Fruit fly (Drosophila melanogaster) whole organism, embryonic: ENCODE results near the gene cdi.

Experiments
- Asciz ChIP-seq: fragments of 200-800 bp; sonication (Bioruptor generic); optimal IDR thresholded peaks from 2 replicates; lab custom pipeline; 2017; ENCODE audit warnings: missing biosample characterization, mild to moderate bottlenecking, missing genetic modification characterization, missing genetic modification reagents
- Atf-2 ChIP-seq: fragments of 200-800 bp; sonication (Bioruptor generic); optimal IDR thresholded peaks from 2 replicates; lab custom pipeline; 2016; ENCODE audit warnings: missing biosample characterization, missing genetic modification characterization
- Blimp-1 ChIP-seq: fragments of 200-800 bp; sonication (Bioruptor generic); optimal IDR thresholded peaks from 3 replicates; lab custom pipeline; 2018; ENCODE audit warnings: missing biosample characterization, missing genetic modification characterization, mild to moderate bottlenecking, moderate library complexity, missing genetic modification reagents
- CG10209 ChIP-seq: fragments of 200-800 bp; sonication (Bioruptor generic); optimal IDR thresholded peaks from 3 replicates; lab custom pipeline; 2017; ENCODE audit warnings: missing biosample characterization, mild to moderate bottlenecking, missing genetic modification characterization, missing genetic modification reagents
- CG10274 ChIP-seq: fragments of 200-800 bp; sonication (Bioruptor generic); optimal IDR thresholded peaks from 3 replicates; lab custom pipeline; 2017; ENCODE audit warnings: missing biosample characterization, mild to moderate bottlenecking, missing genetic modification characterization
- CG10959 ChIP-seq: fragments of 200-800 bp; sonication (Bioruptor generic); IDR thresholded peaks from 2 replicates; pipeline ENCODE4 v1.3.6; 2022; ENCODE audit warnings: missing biosample characterization, missing genetic modification characterization
- CG11504 ChIP-seq: fragments of 200-800 bp; sonication (Bioruptor generic); optimal IDR thresholded peaks from 3 replicates; lab custom pipeline; 2019; ENCODE audit warnings: missing biosample characterization, mild to moderate bottlenecking, missing genetic modification characterization, moderate library complexity
- CG13424 ChIP-seq: fragments of 200-800 bp; sonication (Bioruptor generic); optimal IDR thresholded peaks from 2 replicates; lab custom pipeline; 2019; ENCODE audit warnings: missing biosample characterization, mild to moderate bottlenecking, missing genetic modification characterization, moderate library complexity
- CG13775 ChIP-seq: fragments of 200-800 bp; sonication (Bioruptor generic); optimal IDR thresholded peaks from 3 replicates; lab custom pipeline; 2017; ENCODE audit warnings: missing biosample characterization, mild to moderate bottlenecking, missing genetic modification characterization
- CG1603 ChIP-seq: fragments of 200-800 bp; sonication (Bioruptor generic); optimal IDR thresholded peaks from 2 replicates; lab custom pipeline; 2019; ENCODE audit warnings: missing biosample characterization, mild to moderate bottlenecking, missing genetic modification characterization, moderate library complexity
- CG17328 ChIP-seq: fragments of 200-800 bp; sonication (Bioruptor generic); IDR thresholded peaks from 2 replicates; pipeline ENCODE4 v1.3.6; 2022; ENCODE audit warnings: missing biosample characterization, missing genetic modification characterization
- CG17802 ChIP-seq: fragments of 200-800 bp; sonication (Bioruptor generic); optimal IDR thresholded peaks from 2 replicates; lab custom pipeline; 2018; ENCODE audit warnings: missing biosample characterization, mild to moderate bottlenecking, missing genetic modification characterization, moderate library complexity
- CG17912 ChIP-seq: fragments of 200-800 bp; sonication (Bioruptor generic); optimal IDR thresholded peaks from 2 replicates; lab custom pipeline; 2018; ENCODE audit warnings: missing biosample characterization, mild to moderate bottlenecking, missing genetic modification characterization
- CG2875 ChIP-seq: fragments of 200-800 bp; sonication (Bioruptor generic); optimal IDR thresholded peaks from 2 replicates; lab custom pipeline; 2017; ENCODE audit warnings: missing biosample characterization, mild to moderate bottlenecking, missing genetic modification characterization, missing genetic modification reagents
- CG3065 ChIP-seq: fragments of 200-800 bp; sonication (Bioruptor generic); optimal IDR thresholded peaks from 2 replicates; lab custom pipeline; 2016; ENCODE audit warnings: missing biosample characterization, missing genetic modification characterization
- CG31441 ChIP-seq: fragments of 200-800 bp; sonication (Bioruptor generic); IDR thresholded peaks from 2 replicates; pipeline ENCODE4 v1.3.6; 2022; ENCODE audit warnings: missing biosample characterization, missing genetic modification characterization
- CG4328 ChIP-seq: fragments of 200-800 bp; sonication (Bioruptor generic); optimal IDR thresholded peaks from 3 replicates; lab custom pipeline; 2017; ENCODE audit warnings: missing biosample characterization, missing genetic modification reagents, missing genetic modification characterization
- CG4707 ChIP-seq: fragments of 200-800 bp; sonication (Bioruptor generic); optimal IDR thresholded peaks from 2 replicates; lab custom pipeline; 2018; ENCODE audit warnings: missing biosample characterization, mild to moderate bottlenecking, missing genetic modification characterization, moderate library complexity
- CG4820 ChIP-seq: fragments of 200-800 bp; sonication (Bioruptor generic); optimal IDR thresholded peaks from 3 replicates; lab custom pipeline; 2016; ENCODE audit warnings: missing biosample characterization, missing genetic modification characterization
- CG6254 ChIP-seq: fragments of 200-800 bp; sonication (Bioruptor generic); optimal IDR thresholded peaks from 3 replicates; lab custom pipeline; 2017; ENCODE audit warnings: mild to moderate bottlenecking, missing biosample characterization, missing genetic modification reagents, missing genetic modification characterization
- CG7963 ChIP-seq: fragments of 200-800 bp; sonication (Bioruptor generic); IDR thresholded peaks from 3 replicates; pipeline ENCODE4 v1.3.6; 2022; ENCODE audit warnings: missing biosample characterization, missing genetic modification characterization; ENCODE audit not compliant: partially characterized antibody
- CG8478 ChIP-seq: fragments of >200 bp; optimal IDR thresholded peaks from 2 replicates; lab custom pipeline; 2018
- CG8924 ChIP-seq: fragments of 200-800 bp; optimal IDR thresholded peaks from 3 replicates; lab custom pipeline; 2019; ENCODE audit warnings: missing biosample characterization, mild to moderate bottlenecking, missing genetic modification characterization, moderate library complexity
- CG9797 ChIP-seq: fragments of 200-800 bp; sonication (Bioruptor generic); optimal IDR thresholded peaks from 3 replicates; lab custom pipeline; 2018; ENCODE audit warnings: missing biosample characterization, mild to moderate bottlenecking, missing genetic modification characterization
- CoRest ChIP-seq: fragments of 200-800 bp; sonication (Bioruptor generic); optimal IDR thresholded peaks from 3 replicates; lab custom pipeline; 2018; ENCODE audit warnings: missing biosample characterization, mild to moderate bottlenecking, missing genetic modification characterization, moderate library complexity
- Drgx ChIP-seq: fragments of 200-800 bp; sonication (Bioruptor generic); IDR thresholded peaks from 2 replicates; pipeline ENCODE4 v1.3.6; 2022; ENCODE audit warnings: missing biosample characterization, missing genetic modification characterization
- GATAe ChIP-seq: fragments of 200-800 bp; sonication (Bioruptor generic); conservative IDR thresholded peaks from 2 replicates; pipeline ENCODE4 v1.3.6; 2022; ENCODE audit warnings: missing biosample characterization, missing genetic modification characterization
- Hmr ChIP-seq: fragments of 200-800 bp; sonication (Bioruptor generic); optimal IDR thresholded peaks from 3 replicates; lab custom pipeline; 2017; ENCODE audit warnings: mild to moderate bottlenecking, missing biosample characterization, missing genetic modification reagents, missing genetic modification characterization
- Hmx ChIP-seq: fragments of 200-800 bp; sonication (Bioruptor generic); optimal IDR thresholded peaks from 2 replicates; lab custom pipeline; 2016; ENCODE audit warnings: missing biosample characterization, missing genetic modification characterization
- Hr51 ChIP-seq, 2 experiments: fragments of 200-800 bp; sonication (Bioruptor generic); optimal IDR thresholded peaks; 2 replicates in 1 of 2; 3 replicates in 1 of 2; lab custom pipeline; 2016 to 2018; ENCODE audit warnings: missing biosample characterization in 2 of 2, missing genetic modification characterization in 2 of 2, mild to moderate bottlenecking in 1 of 2, moderate library complexity in 1 of 2
- Kr ChIP-seq: fragments of 200-800 bp; sonication (Bioruptor generic); optimal IDR thresholded peaks from 2 replicates; lab custom pipeline; 2017; ENCODE audit warnings: missing biosample characterization, mild to moderate bottlenecking, missing genetic modification characterization
- NC2β ChIP-seq: fragments of 200-800 bp; sonication (Bioruptor generic); optimal IDR thresholded peaks from 2 replicates; lab custom pipeline; 2016; ENCODE audit warnings: missing biosample characterization, missing genetic modification characterization
- Rfx ChIP-seq: fragments of 200-800 bp; sonication (Bioruptor generic); IDR thresholded peaks from 2 replicates; pipeline ENCODE4 v1.3.6; 2022; ENCODE audit warnings: missing biosample characterization, missing genetic modification characterization
- Side ChIP-seq: fragments of 200-800 bp; sonication (Bioruptor generic); optimal IDR thresholded peaks from 2 replicates; lab custom pipeline; 2016; ENCODE audit warnings: missing biosample characterization, missing genetic modification characterization
- Sry-δ ChIP-seq: fragments of 200-800 bp; sonication (Bioruptor generic); optimal IDR thresholded peaks from 2 replicates; lab custom pipeline; 2016; ENCODE audit warnings: missing biosample characterization, missing genetic modification characterization
- Ssrp ChIP-seq: fragments of 200-800 bp; sonication (Bioruptor generic); optimal IDR thresholded peaks from 2 replicates; lab custom pipeline; 2018; ENCODE audit warnings: missing biosample characterization, mild to moderate bottlenecking, missing genetic modification characterization, moderate library complexity
- Usf ChIP-seq: fragments of 200-800 bp; sonication (Bioruptor generic); optimal IDR thresholded peaks from 2 replicates; lab custom pipeline; 2017; ENCODE audit warnings: missing genotype, missing biosample characterization, missing genetic modification characterization
- ci ChIP-seq: fragments of 200-800 bp; sonication (Bioruptor generic); IDR thresholded peaks from 3 replicates; pipeline ENCODE4 v1.3.6; 2022; ENCODE audit warnings: missing biosample characterization, missing genetic modification characterization
- crp ChIP-seq, 2 experiments: fragments of 200-800 bp; sonication (Bioruptor generic); optimal IDR thresholded peaks; 2 replicates in 1 of 2; 3 replicates in 1 of 2; lab custom pipeline; 2017; ENCODE audit warnings: missing biosample characterization in 2 of 2, missing genetic modification characterization in 2 of 2, mild to moderate bottlenecking in 1 of 2, moderate library complexity in 1 of 2
- dmrt11E ChIP-seq: fragments of 200-800 bp; sonication (Bioruptor generic); optimal IDR thresholded peaks from 3 replicates; lab custom pipeline; 2018; ENCODE audit warnings: missing biosample characterization, mild to moderate bottlenecking, missing genetic modification characterization, moderate library complexity
- oc ChIP-seq: fragments of 200-800 bp; sonication (Bioruptor generic); optimal IDR thresholded peaks from 2 replicates; lab custom pipeline; 2018; ENCODE audit warnings: missing biosample characterization, mild to moderate bottlenecking, missing genetic modification characterization, moderate library complexity
- peb ChIP-seq: fragments of 200-800 bp; sonication (Bioruptor generic); IDR thresholded peaks from 2 replicates; pipeline ENCODE4 v1.3.6; 2022; ENCODE audit warnings: missing biosample characterization, missing genetic modification characterization
- prd ChIP-seq, 3 experiments: fragments of >200 bp in 2 of 3; fragments of 200-800 bp in 1 of 3; sonication (Bioruptor generic) in 1 of 3; optimal IDR thresholded peaks in 2 of 3; IDR thresholded peaks in 1 of 3; 2 replicates in 2 of 3; 3 replicates in 1 of 3; pipeline versions ENCODE4 v1.3.6 to Lab custom; 2017 to 2022; ENCODE audit warnings: missing biosample characterization in 1 of 3, missing genetic modification characterization in 1 of 3
- rib ChIP-seq: fragments of 200-800 bp; sonication (Bioruptor generic); IDR thresholded peaks from 2 replicates; pipeline ENCODE4 v1.3.6; 2022; ENCODE audit warnings: missing biosample characterization, missing genetic modification characterization
- row ChIP-seq: fragments of 200-800 bp; sonication (Bioruptor generic); IDR thresholded peaks from 3 replicates; pipeline ENCODE4 v1.3.6; 2022; ENCODE audit warnings: missing biosample characterization, missing genetic modification characterization
- slou ChIP-seq: fragments of 200-800 bp; sonication (Bioruptor generic); optimal IDR thresholded peaks from 3 replicates; lab custom pipeline; 2016; ENCODE audit warnings: missing biosample characterization, missing genetic modification characterization
- sna ChIP-seq: fragments of 200-800 bp; sonication (Bioruptor generic); IDR thresholded peaks from 2 replicates; pipeline ENCODE4 v1.3.6; 2022; ENCODE audit warnings: missing biosample characterization, missing genetic modification characterization; ENCODE audit not compliant: partially characterized antibody
- vvl ChIP-seq: fragments of 200-800 bp; sonication (Bioruptor generic); IDR thresholded peaks from 2 replicates; pipeline ENCODE4 v1.3.6; 2022; ENCODE audit warnings: missing biosample characterization, missing genetic modification characterization

cdi gene

dm6 chr3R:19105821-19106220, 11.8 kb upstream of the cdi start (continued):
- TF ChIP-seq CG4328 (no peak), row (GFP tag; lab: Robert Waterston, UW) (peak; percentile 41; the same call in 2 of the 3 replicates), Usf (no peak), peb (GFP tag; lab: Robert Waterston, UW) (0 out of 2 replicates have a peak, but pooled peaks have one; percentile 28), CG1603 (tag; lab: Kevin White, UChicago) (peak; percentile 53), Ssrp (tag; lab: Kevin White, UChicago) (peak; percentile 58), CoRest (tag; lab: Kevin White, UChicago) (peak; percentile 11), Hr51 (GFP tag; optimal IDR thresholded peaks at IDR 0.05; lab: Kevin White, UChicago) (peak in 1 of 2 experiments; percentile 63), oc (tag; lab: Kevin White, UChicago) (peak; percentile 3), CG7963 (GFP tag; lab: Robert Waterston, UW) (no peak), crp (GFP tag; optimal IDR thresholded peaks at IDR 0.05; lab: Kevin White, UChicago) (no peak), Hmr (GFP tag; lab: Kevin White, UChicago) (no peak), prd (optimal IDR thresholded peaks at IDR 0.05; lab: Kevin White, UChicago) (no peak), prd (GFP tag; IDR thresholded peaks at IDR 0.05; lab: Robert Waterston, UW) (peak; percentile 63; the same call in 2 of the 3 replicates), sna (no peak), CG4820 (peak; percentile 27), CG17802 (tag; lab: Kevin White, UChicago) (no peak), CG4707 (GFP tag; lab: Kevin White, UChicago) (no peak), CG9797 (GFP tag; lab: Kevin White, UChicago) (no peak), Hmx (GFP tag; lab: Kevin White, UChicago) (no peak), CG3065 (GFP tag; lab: Kevin White, UChicago) (no peak), vvl (GFP tag; lab: Robert Waterston, UW) (0 out of 2 replicates have a peak, but pooled peaks have one; percentile 35), Side (no peak), CG11504 (tag; lab: Kevin White, UChicago) (peak; percentile 60), CG13424 (tag; lab: Kevin White, UChicago) (peak; percentile 29), CG31441 (peak; percentile 58), NC2β (GFP tag; lab: Kevin White, UChicago) (peak; percentile 4), rib (GFP tag; lab: Robert Waterston, UW) (no peak), Rfx (no peak), ci (GFP tag; lab: Robert Waterston, UW) (peak; percentile 57; the same call in 1 of the 3 replicates), CG8924 (tag; lab: Kevin White, UChicago) (peak; percentile 19), CG6254 (GFP tag; lab: Kevin White, UChicago) (peak; percentile 1), CG8478 (lab: Kevin White, UChicago) (no peak), CG17328 (GFP tag; lab: Robert Waterston, UW) (peak; percentile 61), Atf-2 (no peak), CG10959 (0 out of 2 replicates have a peak, but pooled peaks have one; percentile 21), CG13775 (GFP tag; lab: Kevin White, UChicago) (peak; percentile 2), CG10274 (no peak), dmrt11E (tag; lab: Kevin White, UChicago) (peak; percentile 67), Asciz (GFP tag; lab: Kevin White, UChicago) (peak; percentile 57), Blimp-1 (peak; percentile 67), Drgx (peak; percentile 80), Kr (GFP tag; lab: Kevin White, UChicago) (no peak), CG17912 (GFP tag; lab: Kevin White, UChicago) (no peak), CG10209 (peak; percentile 21), CG2875 (GFP tag; lab: Kevin White, UChicago) (peak; percentile 19), GATAe (GFP tag; lab: Robert Waterston, UW) (no peak), slou (GFP tag; lab: Kevin White, UChicago) (no peak), Sry-δ (GFP tag; lab: Kevin White, UChicago) (peak; percentile 3)
- TF ChIP-seq, all 482 proteins: peak for 95
